Fruit fly (Drosophila melanogaster) whole organism, embryonic: ENCODE measurements around the gene Pp4-19C.
A peak's percentile ranks its signal among the peaks of the same experiment; 100 is the strongest.

ENCODE experiments used
- Antp ChIP-seq: fragments of 200-800 bp; sonication (Bioruptor generic); optimal IDR thresholded peaks from 3 replicates; lab custom pipeline; 2016; ENCODE audit warnings: missing biosample characterization, missing genetic modification characterization
- CG10147 ChIP-seq: fragments of 200-800 bp; sonication (Bioruptor generic); optimal IDR thresholded peaks from 2 replicates; lab custom pipeline; 2019; ENCODE audit warnings: missing biosample characterization, mild to moderate bottlenecking, missing genetic modification characterization, moderate library complexity
- CG10543 ChIP-seq: fragments of 200-800 bp; sonication (Bioruptor generic); optimal IDR thresholded peaks from 3 replicates; lab custom pipeline; 2017; ENCODE audit warnings: missing biosample characterization, mild to moderate bottlenecking, missing genetic modification characterization, moderate library complexity
- CG10654 ChIP-seq: fragments of 200-800 bp; sonication (Bioruptor generic); optimal IDR thresholded peaks from 2 replicates; lab custom pipeline; 2016; ENCODE audit warnings: missing biosample characterization, missing genetic modification characterization
- CG11247 ChIP-seq: fragments of 200-800 bp; sonication (Bioruptor generic); IDR thresholded peaks from 2 replicates; pipeline ENCODE4 v1.3.6; 2022; ENCODE audit warnings: missing biosample characterization, missing genetic modification characterization
- CG12071 ChIP-seq: fragments of 200-800 bp; sonication (Bioruptor generic); optimal IDR thresholded peaks from 3 replicates; lab custom pipeline; 2018; ENCODE audit warnings: missing biosample characterization, mild to moderate bottlenecking, missing genetic modification characterization
- CG12391 ChIP-seq: fragments of 200-800 bp; sonication (Bioruptor generic); optimal IDR thresholded peaks from 3 replicates; lab custom pipeline; 2018; ENCODE audit warnings: missing biosample characterization, mild to moderate bottlenecking, missing genetic modification characterization, moderate library complexity
- CG1529 ChIP-seq: fragments of 200-800 bp; sonication (Bioruptor generic); optimal IDR thresholded peaks from 3 replicates; lab custom pipeline; 2018; ENCODE audit warnings: missing biosample characterization, missing genetic modification characterization
- CG1603 ChIP-seq: fragments of 200-800 bp; sonication (Bioruptor generic); optimal IDR thresholded peaks from 2 replicates; lab custom pipeline; 2019; ENCODE audit warnings: missing biosample characterization, mild to moderate bottlenecking, missing genetic modification characterization, moderate library complexity
- CG16779 ChIP-seq: fragments of 200-800 bp; sonication (Bioruptor generic); IDR thresholded peaks from 2 replicates; pipeline ENCODE4 v1.3.6; 2022; ENCODE audit warnings: missing biosample characterization, missing genetic modification characterization
- CG17802 ChIP-seq: fragments of 200-800 bp; sonication (Bioruptor generic); optimal IDR thresholded peaks from 2 replicates; lab custom pipeline; 2018; ENCODE audit warnings: missing biosample characterization, mild to moderate bottlenecking, missing genetic modification characterization, moderate library complexity
- CG2678 ChIP-seq: fragments of 200-800 bp; sonication (Bioruptor generic); optimal IDR thresholded peaks from 3 replicates; lab custom pipeline; 2019; ENCODE audit warnings: missing biosample characterization, mild to moderate bottlenecking, missing genetic modification characterization, moderate library complexity
- CG30403 ChIP-seq: fragments of 200-800 bp; sonication (Bioruptor generic); optimal IDR thresholded peaks from 3 replicates; lab custom pipeline; 2016; ENCODE audit warnings: missing biosample characterization, missing genetic modification characterization
- CG34376 ChIP-seq: fragments of 200-800 bp; sonication (Bioruptor generic); optimal IDR thresholded peaks from 2 replicates; lab custom pipeline; 2018; ENCODE audit warnings: missing biosample characterization, mild to moderate bottlenecking, missing genetic modification characterization
- CG3838 ChIP-seq: fragments of 200-800 bp; sonication (Bioruptor generic); optimal IDR thresholded peaks from 3 replicates; lab custom pipeline; 2016; ENCODE audit warnings: missing biosample characterization, missing genetic modification characterization
- CG4424 ChIP-seq: fragments of 200-800 bp; sonication (Bioruptor generic); optimal IDR thresholded peaks from 3 replicates; lab custom pipeline; 2016; ENCODE audit warnings: missing biosample characterization, missing genetic modification characterization
- CG5953 ChIP-seq: fragments of 200-800 bp; sonication (Bioruptor generic); IDR thresholded peaks from 2 replicates; pipeline ENCODE4 v1.3.6; 2022; ENCODE audit warnings: missing biosample characterization, missing genetic modification characterization
- CG6683 ChIP-seq: fragments of 200-800 bp; sonication (Bioruptor generic); optimal IDR thresholded peaks from 2 replicates; lab custom pipeline; 2017; ENCODE audit warnings: missing biosample characterization, mild to moderate bottlenecking, missing genetic modification characterization, missing genetic modification reagents
- CG7839 ChIP-seq: fragments of 200-800 bp; sonication (Bioruptor generic); optimal IDR thresholded peaks from 3 replicates; lab custom pipeline; 2018; ENCODE audit warnings: missing biosample characterization, mild to moderate bottlenecking, missing genetic modification characterization, moderate library complexity
- CG8478 ChIP-seq: fragments of >200 bp; optimal IDR thresholded peaks from 2 replicates; lab custom pipeline; 2018
- CG9817 ChIP-seq: fragments of 200-800 bp; sonication (Bioruptor generic); optimal IDR thresholded peaks from 2 replicates; lab custom pipeline; 2018; ENCODE audit warnings: missing biosample characterization, mild to moderate bottlenecking, missing genetic modification characterization, moderate library complexity
- CG9876 ChIP-seq: fragments of 200-800 bp; sonication (Bioruptor generic); optimal IDR thresholded peaks from 2 replicates; lab custom pipeline; 2016; ENCODE audit warnings: missing biosample characterization, missing genetic modification characterization
- CG9932 ChIP-seq: fragments of 200-800 bp; sonication (Bioruptor generic); IDR thresholded peaks from 2 replicates; pipeline ENCODE4 v1.3.6; 2022; ENCODE audit warnings: missing biosample characterization, missing genetic modification characterization
- Chrac-16 ChIP-seq: fragments of 200-800 bp; sonication (Bioruptor generic); optimal IDR thresholded peaks from 3 replicates; lab custom pipeline; 2016; ENCODE audit warnings: missing biosample characterization, missing genetic modification characterization
- Dbx ChIP-seq: fragments of 200-800 bp; sonication (Bioruptor generic); IDR thresholded peaks from 3 replicates; pipeline ENCODE4 v1.3.6; 2022; ENCODE audit warnings: missing biosample characterization, missing genetic modification characterization
- Elba2 ChIP-seq: fragments of 200-800 bp; sonication (Bioruptor generic); optimal IDR thresholded peaks from 3 replicates; lab custom pipeline; 2016; ENCODE audit warnings: missing biosample characterization, missing genetic modification characterization
- Ets65A ChIP-seq: fragments of 200-800 bp; sonication (Bioruptor generic); peaks from one replicate; lab custom pipeline; 2016; ENCODE audit warnings: missing biosample characterization, missing genetic modification characterization
- Fer1 ChIP-seq: fragments of 200-800 bp; sonication (Bioruptor generic); optimal IDR thresholded peaks from 2 replicates; lab custom pipeline; 2017; ENCODE audit warnings: missing biosample characterization, mild to moderate bottlenecking, missing genetic modification characterization
- Fer3 ChIP-seq: fragments of 200-800 bp; sonication (Bioruptor generic); optimal IDR thresholded peaks from 2 replicates; lab custom pipeline; 2018; ENCODE audit warnings: missing biosample characterization, mild to moderate bottlenecking, missing genetic modification characterization, moderate library complexity
- Gug ChIP-seq: fragments of 200-800 bp; sonication (Bioruptor generic); IDR thresholded peaks from 4 replicates; pipeline ENCODE4 v1.3.6; 2022; ENCODE audit warnings: missing biosample characterization, missing genetic modification characterization
- HmgZ ChIP-seq: fragments of 200-800 bp; sonication (Bioruptor generic); optimal IDR thresholded peaks from 2 replicates; lab custom pipeline; 2018; ENCODE audit warnings: missing biosample characterization, mild to moderate bottlenecking, missing genetic modification characterization
- Med ChIP-seq: fragments of 200-800 bp; sonication (Bioruptor generic); peaks from one replicate; lab custom pipeline; 2016; ENCODE audit warnings: missing biosample characterization, missing genetic modification characterization, mild to moderate bottlenecking, inconsistent platforms, moderate library complexity
- Myb ChIP-seq: fragments of 200-800 bp; sonication (Bioruptor generic); optimal IDR thresholded peaks from 2 replicates; lab custom pipeline; 2016; ENCODE audit warnings: missing biosample characterization, missing genetic modification characterization
- NC2α ChIP-seq: fragments of 200-800 bp; sonication (Bioruptor generic); optimal IDR thresholded peaks from 2 replicates; lab custom pipeline; 2016; ENCODE audit warnings: missing biosample characterization, missing genetic modification characterization
- Poxn ChIP-seq: fragments of 200-800 bp; sonication (Bioruptor generic); IDR thresholded peaks from 2 replicates; pipeline ENCODE4 v1.3.6; 2022; ENCODE audit warnings: missing biosample characterization, missing genetic modification characterization
- Rx ChIP-seq: fragments of 200-800 bp; sonication (Bioruptor generic); IDR thresholded peaks from 2 replicates; pipeline ENCODE4 v1.3.6; 2022; ENCODE audit warnings: missing biosample characterization, missing genetic modification characterization
- TFAM ChIP-seq: fragments of 200-800 bp; sonication (Bioruptor generic); optimal IDR thresholded peaks from 2 replicates; lab custom pipeline; 2017; ENCODE audit warnings: missing biosample characterization, missing genetic modification characterization, inconsistent platforms
- ci ChIP-seq: fragments of 200-800 bp; sonication (Bioruptor generic); IDR thresholded peaks from 3 replicates; pipeline ENCODE4 v1.3.6; 2022; ENCODE audit warnings: missing biosample characterization, missing genetic modification characterization
- cwo ChIP-seq: fragments of 200-800 bp; sonication (Bioruptor generic); optimal IDR thresholded peaks from 3 replicates; lab custom pipeline; 2017; ENCODE audit warnings: missing biosample characterization, missing genetic modification characterization, mild to moderate bottlenecking, moderate library complexity, missing genetic modification reagents
- dmrt99B ChIP-seq: fragments of 200-800 bp; sonication (Bioruptor generic); optimal IDR thresholded peaks from 2 replicates; lab custom pipeline; 2018; ENCODE audit warnings: missing biosample characterization, mild to moderate bottlenecking, missing genetic modification characterization, moderate library complexity
- fu2 ChIP-seq: fragments of 200-800 bp; sonication (Bioruptor generic); optimal IDR thresholded peaks from 2 replicates; lab custom pipeline; 2016; ENCODE audit warnings: missing biosample characterization, missing genetic modification characterization
- gro ChIP-seq: fragments of 200-800 bp; sonication (Bioruptor generic); optimal IDR thresholded peaks from 2 replicates; lab custom pipeline; 2016; ENCODE audit warnings: missing biosample characterization, missing genetic modification characterization
- h ChIP-seq: fragments of >200 bp; optimal IDR thresholded peaks from 2 replicates; lab custom pipeline; 2017
- kni ChIP-seq: fragments of 200-800 bp; sonication (Bioruptor generic); optimal IDR thresholded peaks from 3 replicates; lab custom pipeline; 2017; ENCODE audit warnings: mild to moderate bottlenecking, missing biosample characterization, missing genetic modification reagents, missing genetic modification characterization
- lab ChIP-seq: fragments of 200-800 bp; sonication (Bioruptor generic); optimal IDR thresholded peaks from 3 replicates; lab custom pipeline; 2017; ENCODE audit warnings: missing biosample characterization, missing genetic modification characterization, mild to moderate bottlenecking, moderate library complexity, missing genetic modification reagents
- lilli ChIP-seq: fragments of 200-800 bp; sonication (Bioruptor generic); optimal IDR thresholded peaks from 3 replicates; lab custom pipeline; 2016; ENCODE audit warnings: missing biosample characterization, missing genetic modification characterization
- mam ChIP-seq: fragments of 200-800 bp; sonication (Bioruptor generic); optimal IDR thresholded peaks from 3 replicates; lab custom pipeline; 2016; ENCODE audit warnings: missing biosample characterization, missing genetic modification characterization
- pho ChIP-seq: fragments of 200-800 bp; sonication (Bioruptor generic); optimal IDR thresholded peaks from 2 replicates; lab custom pipeline; 2016; ENCODE audit warnings: missing biosample characterization, missing genetic modification characterization
- pros ChIP-seq: fragments of 200-800 bp; sonication (Bioruptor generic); optimal IDR thresholded peaks from 3 replicates; lab custom pipeline; 2019; ENCODE audit warnings: missing biosample characterization, mild to moderate bottlenecking, missing genetic modification characterization, moderate library complexity
- sug ChIP-seq: fragments of 200-800 bp; optimal IDR thresholded peaks from 2 replicates; lab custom pipeline; 2019; ENCODE audit warnings: missing biosample characterization, mild to moderate bottlenecking, missing genetic modification characterization, moderate library complexity
- toy ChIP-seq: fragments of 200-800 bp; sonication (Bioruptor generic); IDR thresholded peaks from 2 replicates; pipeline ENCODE4 v1.3.6; 2022; ENCODE audit warnings: missing biosample characterization, missing genetic modification characterization
- wek ChIP-seq: fragments of 200-800 bp; sonication (Bioruptor generic); optimal IDR thresholded peaks from 3 replicates; lab custom pipeline; 2018; ENCODE audit warnings: missing biosample characterization, mild to moderate bottlenecking, missing genetic modification characterization, moderate library complexity

Pp4-19C gene

dm6 chrX:20434534-20434933, 10.7 kb upstream of the Pp4-19C start:
- TF ChIP-seq Elba2 (GFP tag; lab: Kevin White, UChicago) (no peak), Antp (GFP tag; lab: Kevin White, UChicago) (peak; percentile 23), lilli (peak; percentile 49), Myb (GFP tag; lab: Kevin White, UChicago) (peak; percentile 0), CG12071 (GFP tag; lab: Kevin White, UChicago) (no peak), pho (GFP tag; lab: Kevin White, UChicago) (peak; percentile 43), CG10543 (GFP tag; lab: Kevin White, UChicago) (peak; percentile 64), kni (no peak), gro (GFP tag; lab: Kevin White, UChicago) (peak; percentile 5), Poxn (GFP tag; lab: Robert Waterston, UW) (no peak), CG5953 (no peak), TFAM (GFP tag; lab: Kevin White, UChicago) (no peak), Fer3 (tag; lab: Kevin White, UChicago) (peak; percentile 22), CG2678 (tag; lab: Kevin White, UChicago) (peak; percentile 69), CG9876 (no peak), CG9932 (GFP tag; lab: Robert Waterston, UW) (peak; percentile 31), CG8478 (lab: Kevin White, UChicago) (no peak), CG7839 (peak; percentile 41), toy (GFP tag; lab: Robert Waterston, UW) (no peak), cwo (GFP tag; lab: Kevin White, UChicago) (peak; percentile 39), NC2α (GFP tag; lab: Kevin White, UChicago) (no peak), Dbx (0 out of 3 replicates have a peak, but pooled peaks have one; percentile 31), Gug (0 out of 4 replicates have a peak, but pooled peaks have one; percentile 16), CG30403 (GFP tag; lab: Kevin White, UChicago) (peak; percentile 22), CG4424 (GFP tag; lab: Kevin White, UChicago) (peak; percentile 2), h (lab: Kevin White, UChicago) (no peak), CG17802 (no peak), Rx (no peak), CG12391 (tag; lab: Kevin White, UChicago) (peak; percentile 15), fu2 (GFP tag; lab: Kevin White, UChicago) (peak; percentile 9), Fer1 (GFP tag; lab: Kevin White, UChicago) (peak; percentile 51), ci (GFP tag; lab: Robert Waterston, UW) (0 out of 3 replicates have a peak, but pooled peaks have one; percentile 15), Med (GFP tag; lab: Kevin White, UChicago) (peak; percentile 83), Chrac-16 (GFP tag; lab: Kevin White, UChicago) (no peak), CG1603 (tag; lab: Kevin White, UChicago) (no peak), sug (tag; lab: Kevin White, UChicago) (peak; percentile 27), CG34376 (peak; percentile 35), CG6683 (GFP tag; lab: Kevin White, UChicago) (no peak), CG16779 (no peak), mam (peak; percentile 38), CG10147 (GFP tag; lab: Kevin White, UChicago) (peak; percentile 17), CG11247 (GFP tag; lab: Robert Waterston, UW) (no peak), lab (GFP tag; lab: Kevin White, UChicago) (peak; percentile 69), CG1529 (GFP tag; lab: Kevin White, UChicago) (no peak), wek (GFP tag; lab: Kevin White, UChicago) (no peak), dmrt99B (tag; lab: Kevin White, UChicago) (peak; percentile 47), Ets65A (peak; percentile 83), pros (GFP tag; lab: Kevin White, UChicago) (no peak), CG3838 (no peak), CG10654 (no peak), CG9817 (tag; lab: Kevin White, UChicago) (peak; percentile 40), HmgZ (tag; lab: Kevin White, UChicago) (peak; percentile 43)
